Fruit fly (Drosophila melanogaster) whole organism, prepupa: ENCODE results near the gene APC7.

ENCODE experiments used
- CG8319 ChIP-seq: fragments of 200-800 bp; sonication (Bioruptor generic); optimal IDR thresholded peaks from 3 replicates; lab custom pipeline; 2016; ENCODE audit warnings: missing biosample characterization, missing genetic modification characterization
- Lpt ChIP-seq: fragments of 200-800 bp; sonication (Bioruptor generic); optimal IDR thresholded peaks from 3 replicates; lab custom pipeline; 2016; ENCODE audit warnings: missing biosample characterization, missing genetic modification characterization

dm6 chrX:6551464-6551863 lies 45.4 kb upstream of the APC7 start:
- TF ChIP-seq Lpt (GFP tag; lab: Kevin White, UChicago) (no peak), CG8319 (GFP tag; lab: Kevin White, UChicago) (no peak)
